Worm (Caenorhabditis elegans): Measurements from ENCODE around the gene rcan-1.

DNA sequence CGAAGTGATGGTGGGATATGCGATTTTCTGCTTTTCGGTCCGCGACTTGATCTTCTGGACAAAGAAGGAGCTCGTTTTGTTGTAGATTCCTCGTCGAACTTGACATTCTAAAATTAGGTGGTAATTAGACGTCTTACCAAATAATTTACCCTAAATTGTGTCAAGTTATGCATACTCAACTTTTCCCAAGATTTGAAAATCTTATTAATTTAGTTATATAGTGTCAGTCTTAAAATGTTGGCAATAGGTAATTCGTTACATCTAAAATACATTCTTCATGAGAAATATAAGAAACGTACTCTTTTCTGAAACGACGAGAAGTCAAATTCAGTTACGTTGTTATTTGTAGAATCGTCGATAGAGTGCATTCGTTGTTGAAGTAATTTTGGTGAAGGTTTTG is 23.6 kb upstream of the rcan-1 start:
- TF ChIP-seq unc-62 (GFP tag; optimal IDR thresholded peaks at IDR 0.05) (no peak), lin-39 (tag; optimal IDR thresholded peaks at IDR 0.05) (no peak), nhr-237 (tag; optimal IDR thresholded peaks at IDR 0.05) (no peak), elt-3 (tag; optimal IDR thresholded peaks at IDR 0.05) (no peak)

All from whole organism, L3 larva.